Worm (Caenorhabditis elegans): Measurements from ENCODE around the gene C35D10.5.
A peak's percentile ranks its signal among the peaks of the same experiment; 100 is the strongest.

DNA sequence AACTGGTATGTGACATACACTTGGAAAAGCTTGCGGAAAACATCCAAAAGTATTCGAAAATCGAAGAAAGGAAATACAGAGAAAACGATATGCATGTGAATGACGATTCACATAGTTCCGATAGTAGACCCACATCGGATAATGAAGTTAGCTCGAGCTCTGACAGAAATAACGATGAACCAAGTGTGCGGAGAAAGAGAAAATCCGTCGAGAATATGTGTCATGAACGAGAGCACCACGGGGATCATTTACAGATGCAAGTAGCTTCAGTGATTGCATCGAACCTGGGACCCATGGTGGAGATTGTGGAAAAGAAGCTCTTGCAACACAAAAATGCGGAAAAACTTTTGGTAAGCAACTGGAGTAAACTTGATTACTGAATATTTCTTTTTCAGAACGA lies 5.2 kb upstream of the C35D10.5 start:
- TF ChIP-seq nhr-11 (tag; optimal IDR thresholded peaks at IDR 0.05) (no peak), unc-62 (GFP tag; optimal IDR thresholded peaks at IDR 0.05 in 1 of 2) (peak in 1 of 2 experiments; percentile 98), unc-62 (tag; optimal IDR thresholded peaks at IDR 0.05) (no peak), nhr-237 (tag; optimal IDR thresholded peaks at IDR 0.05) (no peak), fos-1 (tag; optimal IDR thresholded peaks at IDR 0.05) (no peak), ZK546.5 (tag; optimal IDR thresholded peaks at IDR 0.05) (no peak), lin-39 (tag; optimal IDR thresholded peaks at IDR 0.05) (no peak), lsy-2 (tag; optimal IDR thresholded peaks at IDR 0.05) (no peak)

All from whole organism, L4 larva.